Worm (Caenorhabditis elegans) whole organism, young adult: ENCODE data around the gene lin-14.

Experiments used
- B0035.1 ChIP-seq: sonication (generic microtip); optimal IDR thresholded peaks from 2 replicates; lab custom pipeline; 2016; ENCODE audit warnings: missing genetic modification characterization, mild to moderate bottlenecking, missing compliant biosample characterization, missing genotype, missing genetic modification reagents
- B0336.3 ChIP-seq: fragments of 200-800 bp; sonication (Bioruptor generic); IDR thresholded peaks from 2 replicates; pipeline ENCODE4 v1.3.6; 2022; ENCODE audit warnings: missing genetic modification characterization, missing compliant biosample characterization
- C06A6.2 ChIP-seq: fragments of 200-800 bp; sonication (Bioruptor generic); conservative IDR thresholded peaks from 2 replicates; pipeline ENCODE4 v1.3.6; 2022; ENCODE audit warnings: missing genetic modification characterization, missing compliant biosample characterization
- D2030.7 ChIP-seq: fragments of 200-800 bp; sonication (Bioruptor generic); IDR thresholded peaks from 2 replicates; pipeline ENCODE4 v1.3.6; 2022; ENCODE audit warnings: missing genetic modification reagents, missing genetic modification characterization, missing compliant biosample characterization
- F23B12.7 ChIP-seq: sonication (generic microtip); optimal IDR thresholded peaks from 2 replicates; lab custom pipeline; 2017; ENCODE audit warnings: missing genetic modification characterization, mild to moderate bottlenecking, missing compliant biosample characterization, antibody characterized with exemption, moderate library complexity; ENCODE audit not compliant: insufficient read depth
- F49E8.2 ChIP-seq: sonication (generic microtip); optimal IDR thresholded peaks from 3 replicates; lab custom pipeline; 2017; ENCODE audit warnings: missing genetic modification characterization, mild to moderate bottlenecking, missing compliant biosample characterization, antibody characterized with exemption, moderate library complexity; ENCODE audit not compliant: insufficient read depth
- K12H6.12 ChIP-seq: fragments of 200-800 bp; sonication (Bioruptor generic); optimal IDR thresholded peaks from 2 replicates; lab custom pipeline; 2018; ENCODE audit warnings: mild to moderate bottlenecking, missing genetic modification characterization, missing compliant biosample characterization
- Y53G8AR.9 ChIP-seq: fragments of 200-800 bp; sonication (Bioruptor generic); conservative IDR thresholded peaks from 2 replicates; pipeline ENCODE4 v1.3.6; 2022; ENCODE audit warnings: missing genetic modification reagents, missing genetic modification characterization, missing compliant biosample characterization
- Y67H2A.10 ChIP-seq: fragments of 200-800 bp; sonication (Bioruptor generic); conservative IDR thresholded peaks from 2 replicates; pipeline ENCODE4 v1.3.6; 2022; ENCODE audit warnings: missing genetic modification reagents, missing genetic modification characterization, missing compliant biosample characterization
- aptf-3 ChIP-seq: fragments of 200-800 bp; sonication (Bioruptor generic); IDR thresholded peaks from 2 replicates; pipeline ENCODE4 v1.3.6; 2022; ENCODE audit warnings: missing genetic modification characterization, missing compliant biosample characterization
- bed-2 ChIP-seq: fragments of 200-800 bp; sonication (Bioruptor generic); IDR thresholded peaks from 2 replicates; pipeline ENCODE4 v1.3.6; 2022; ENCODE audit warnings: missing genetic modification reagents, missing genetic modification characterization, missing compliant biosample characterization
- ceh-27 ChIP-seq: fragments of 200-800 bp; sonication (Bioruptor generic); optimal IDR thresholded peaks from 2 replicates; lab custom pipeline; 2018; ENCODE audit warnings: mild to moderate bottlenecking, missing genetic modification characterization, moderate library complexity, missing compliant biosample characterization
- ceh-40 ChIP-seq: fragments of 200-800 bp; sonication (Bioruptor generic); IDR thresholded peaks from 2 replicates; pipeline ENCODE4 v1.3.6; 2022; ENCODE audit warnings: missing genetic modification characterization, missing compliant biosample characterization
- ceh-91 ChIP-seq: fragments of 200-800 bp; sonication (Bioruptor generic); IDR thresholded peaks from 2 replicates; pipeline ENCODE4 v1.3.6; 2022; ENCODE audit warnings: missing genetic modification reagents, missing genetic modification characterization, missing compliant biosample characterization
- die-1 ChIP-seq: sonication (generic microtip); optimal IDR thresholded peaks from 2 replicates; lab custom pipeline; 2016; ENCODE audit warnings: missing genotype, mild to moderate bottlenecking, missing genetic modification characterization, missing compliant biosample characterization
- dox-1 ChIP-seq: fragments of 200-800 bp; sonication (Bioruptor generic); IDR thresholded peaks from 2 replicates; pipeline ENCODE4 v1.3.6; 2022; ENCODE audit warnings: missing genetic modification reagents, missing genetic modification characterization, missing compliant biosample characterization
- dpl-1 ChIP-seq: fragments of 150-350 bp; optimal IDR thresholded peaks from 2 replicates; lab custom pipeline; 2014; ENCODE audit warnings: missing biosample characterization, missing genetic modification reagents, missing genetic modification characterization
- egl-18 ChIP-seq: fragments of 200-800 bp; sonication (Bioruptor generic); IDR thresholded peaks from 2 replicates; pipeline ENCODE4 v1.3.6; 2022; ENCODE audit warnings: missing genetic modification reagents, missing genetic modification characterization, missing compliant biosample characterization
- egl-44 ChIP-seq: fragments of 200-800 bp; sonication (Bioruptor generic); IDR thresholded peaks from 2 replicates; pipeline ENCODE4 v1.3.6; 2022; ENCODE audit warnings: missing genetic modification reagents, missing genetic modification characterization, missing compliant biosample characterization
- ets-4 ChIP-seq: fragments of 200-800 bp; sonication (Bioruptor generic); optimal IDR thresholded peaks from 2 replicates; lab custom pipeline; 2018; ENCODE audit warnings: mild to moderate bottlenecking, missing genetic modification characterization, missing compliant biosample characterization
- gei-17 ChIP-seq: fragments of 200-800 bp; sonication (Bioruptor generic); optimal IDR thresholded peaks from 2 replicates; lab custom pipeline; 2018; ENCODE audit warnings: mild to moderate bottlenecking, missing genetic modification characterization, missing compliant biosample characterization
- him-1 ChIP-seq: sonication (generic microtip); optimal IDR thresholded peaks from 2 replicates; lab custom pipeline; 2016; ENCODE audit warnings: missing genotype, missing genetic modification reagents, missing genetic modification characterization, missing compliant biosample characterization
- lir-1 ChIP-seq: fragments of 200-800 bp; sonication (Bioruptor generic); conservative IDR thresholded peaks from 2 replicates; pipeline ENCODE4 v1.3.6; 2022; ENCODE audit warnings: missing genetic modification reagents, missing genetic modification characterization, missing compliant biosample characterization
- madf-10 ChIP-seq: sonication (generic microtip); optimal IDR thresholded peaks from 2 replicates; lab custom pipeline; 2016; ENCODE audit warnings: mild to moderate bottlenecking, missing genetic modification characterization, missing compliant biosample characterization
- mxl-1 ChIP-seq: sonication (generic microtip); optimal IDR thresholded peaks from 2 replicates; lab custom pipeline; 2016; ENCODE audit warnings: missing genetic modification characterization, missing compliant biosample characterization
- nfyb-1 ChIP-seq: fragments of 200-800 bp; sonication (Bioruptor generic); IDR thresholded peaks from 2 replicates; pipeline ENCODE4 v1.3.6; 2022; ENCODE audit warnings: missing genetic modification reagents, missing genetic modification characterization, missing compliant biosample characterization
- nhr-80 ChIP-seq: sonication (generic microtip); optimal IDR thresholded peaks from 2 replicates; lab custom pipeline; 2016; ENCODE audit warnings: missing genetic modification characterization, missing compliant biosample characterization
- pha-4 ChIP-seq: fragments of 150-350 bp; sonication (generic microtip); optimal IDR thresholded peaks from 2 replicates; lab custom pipeline; 2014; ENCODE audit warnings: missing biosample characterization, missing genetic modification reagents, missing genetic modification characterization
- rcor-1 ChIP-seq: fragments of 200-800 bp; sonication (Bioruptor generic); IDR thresholded peaks from 2 replicates; pipeline ENCODE4 v1.3.6; 2022; ENCODE audit warnings: missing genetic modification reagents, missing genetic modification characterization, missing compliant biosample characterization
- rec-8 ChIP-seq, 2 experiments: sonication (generic microtip); optimal IDR thresholded peaks; 2 replicates each; lab custom pipeline; 2016; ENCODE audit warnings: mild to moderate bottlenecking in 2 of 2, missing genetic modification characterization in 2 of 2, missing genetic modification reagents in 2 of 2, missing genotype in 2 of 2, missing biosample characterization in 1 of 2, missing compliant biosample characterization in 1 of 2, moderate library complexity in 1 of 2
- repo-1 ChIP-seq: sonication (generic microtip); optimal IDR thresholded peaks from 2 replicates; lab custom pipeline; 2017; ENCODE audit warnings: mild to moderate bottlenecking, missing genetic modification characterization, missing compliant biosample characterization
- rpc-1 ChIP-seq, 2 experiments: fragments of 150-350 bp in 1 of 2; sonication (generic microtip) in 1 of 2; optimal IDR thresholded peaks; 2 replicates each; lab custom pipeline; 2014 to 2018; ENCODE audit warnings: missing biosample characterization in 1 of 2, missing genetic modification characterization in 1 of 2, missing genetic modification reagents in 1 of 2, missing genotype in 1 of 2
- sea-2 ChIP-seq: fragments of 200-800 bp; sonication (Bioruptor generic); IDR thresholded peaks from 2 replicates; pipeline ENCODE4 v1.3.6; 2022; ENCODE audit warnings: missing genetic modification characterization, missing compliant biosample characterization
- snpc-1.3 ChIP-seq: sonication (generic microtip); optimal IDR thresholded peaks from 2 replicates; lab custom pipeline; 2017; ENCODE audit warnings: missing genetic modification characterization, mild to moderate bottlenecking, missing compliant biosample characterization, antibody characterized with exemption, moderate library complexity, missing genotype, missing genetic modification reagents; ENCODE audit not compliant: insufficient read depth
- snpc-3.4 ChIP-seq: sonication (generic microtip); optimal IDR thresholded peaks from 2 replicates; lab custom pipeline; 2017; ENCODE audit warnings: missing genetic modification characterization, mild to moderate bottlenecking, missing compliant biosample characterization, antibody characterized with exemption, moderate library complexity, missing genotype, missing genetic modification reagents
- sptf-2 ChIP-seq: fragments of 200-800 bp; sonication (Bioruptor generic); optimal IDR thresholded peaks from 2 replicates; lab custom pipeline; 2018; ENCODE audit warnings: mild to moderate bottlenecking, missing genetic modification characterization, missing compliant biosample characterization
- unc-62 ChIP-seq: fragments of 150-350 bp; optimal IDR thresholded peaks from 2 replicates; lab custom pipeline; 2014; ENCODE audit warnings: missing biosample characterization, missing genetic modification reagents, missing genetic modification characterization
- zfh-2 ChIP-seq: fragments of 200-800 bp; sonication (Bioruptor generic); conservative IDR thresholded peaks from 2 replicates; pipeline ENCODE4 v1.3.6; 2022; ENCODE audit warnings: missing genetic modification reagents, missing genetic modification characterization, missing compliant biosample characterization
- ztf-28 ChIP-seq: fragments of 200-800 bp; sonication (Bioruptor generic); IDR thresholded peaks from 2 replicates; pipeline ENCODE4 v1.3.6; 2022; ENCODE audit warnings: missing genetic modification reagents, missing genetic modification characterization, missing compliant biosample characterization
- ztf-3 ChIP-seq: fragments of 200-800 bp; sonication (Bioruptor generic); optimal IDR thresholded peaks from 2 replicates; lab custom pipeline; 2018; ENCODE audit warnings: mild to moderate bottlenecking, missing genetic modification characterization, missing compliant biosample characterization
- ztf-6 ChIP-seq: fragments of 200-800 bp; sonication (Bioruptor generic); IDR thresholded peaks from 2 replicates; pipeline ENCODE4 v1.3.6; 2022; ENCODE audit warnings: missing genetic modification reagents, missing genetic modification characterization, missing compliant biosample characterization

lin-14 gene

ce11 chrX:11515381-11515780 is 50.0 kb downstream of the lin-14 start (continued):
- TF ChIP-seq nfyb-1 = no peak
- TF ChIP-seq zfh-2 (GFP tag; lab: Robert Waterston, UW) = 0 out of 2 replicates have a peak, but pooled peaks have one; percentile 13
- TF ChIP-seq Y53G8AR.9 (GFP tag; lab: Robert Waterston, UW) = peak; percentile 44; the same call in 1 of the 2 replicates
- TF ChIP-seq rec-8 (tag; optimal IDR thresholded peaks at IDR 0.05; lab: Kevin White, UChicago) = no peak
- TF ChIP-seq sptf-2 (GFP tag; lab: Kevin White, UChicago) = no peak
- peak; percentile 2 for TF ChIP-seq madf-10 (tag; lab: Kevin White, UChicago)
- TF ChIP-seq ztf-28 = no peak
- peak; percentile 69; the same call in 1 of the 2 replicates for TF ChIP-seq egl-44 (GFP tag; lab: Robert Waterston, UW)
- TF ChIP-seq ets-4 (GFP tag; lab: Kevin White, UChicago) = peak; percentile 96
- no peak for TF ChIP-seq snpc-1.3 (tag; lab: Kevin White, UChicago)
- no peak for TF ChIP-seq rpc-1 (optimal IDR thresholded peaks at IDR 0.05; lab: Kevin White, UChicago)
- TF ChIP-seq rpc-1 (tag; optimal IDR thresholded peaks at IDR 0.05; lab: Kevin White, UChicago) = no peak
- no peak for TF ChIP-seq ceh-27 (GFP tag; lab: Kevin White, UChicago)
- TF ChIP-seq lir-1 (GFP tag; lab: Robert Waterston, UW) = no peak
- TF ChIP-seq egl-18 = no peak
- TF ChIP-seq pha-4 = peak; percentile 75
- TF ChIP-seq gei-17 = no peak
- no peak for TF ChIP-seq F49E8.2
- TF ChIP-seq D2030.7 (GFP tag; lab: Robert Waterston, UW) = no peak
- TF ChIP-seq ceh-40 (GFP tag; lab: Robert Waterston, UW) = no peak
- no peak for TF ChIP-seq die-1 (tag; lab: Kevin White, UChicago)
- no peak for TF ChIP-seq F23B12.7 (tag; lab: Kevin White, UChicago)
- no peak for TF ChIP-seq C06A6.2
- no peak for TF ChIP-seq ztf-6 (GFP tag; lab: Robert Waterston, UW)
- TF ChIP-seq bed-2 (GFP tag; lab: Robert Waterston, UW) = no peak
- TF ChIP-seq B0035.1 (tag; lab: Kevin White, UChicago) = no peak
- TF ChIP-seq rcor-1 = no peak
- no peak for TF ChIP-seq K12H6.12 (tag; lab: Kevin White, UChicago)
- no peak for TF ChIP-seq sea-2 (GFP tag; lab: Robert Waterston, UW)
- no peak for TF ChIP-seq him-1 (tag; lab: Kevin White, UChicago)
- TF ChIP-seq ztf-3 (GFP tag; lab: Kevin White, UChicago) = no peak
- no peak for TF ChIP-seq dpl-1 (GFP tag; lab: Kevin White, UChicago)
- TF ChIP-seq B0336.3 (GFP tag; lab: Robert Waterston, UW) = no peak
- no peak for TF ChIP-seq repo-1 (tag; lab: Kevin White, UChicago)
- no peak for TF ChIP-seq mxl-1
- no peak for TF ChIP-seq ceh-91 (GFP tag; lab: Robert Waterston, UW)
- TF ChIP-seq unc-62 (GFP tag; lab: Kevin White, UChicago) = peak; percentile 60
- TF ChIP-seq dox-1 (GFP tag; lab: Robert Waterston, UW) = peak; percentile 73
- TF ChIP-seq snpc-3.4 (tag; lab: Kevin White, UChicago) = no peak

DNA sequence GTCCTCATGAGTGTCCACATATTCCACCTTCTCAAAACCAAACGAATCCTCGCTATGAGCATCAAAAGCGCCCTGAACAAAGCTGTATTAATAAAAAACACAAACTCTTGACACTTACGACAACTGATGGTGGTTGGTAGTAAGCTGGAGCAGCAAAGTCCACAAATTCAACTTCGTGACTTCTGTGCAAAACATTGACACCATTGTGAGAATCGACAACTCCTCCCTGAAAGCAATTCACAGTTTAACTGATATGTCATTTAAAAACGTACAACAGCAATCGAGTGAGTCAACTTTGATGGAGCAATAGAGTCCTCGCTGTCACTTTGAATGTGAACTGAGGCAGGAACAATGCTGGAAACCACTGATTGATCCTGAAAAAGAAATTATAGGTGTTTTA is 52.1 kb downstream of the lin-14 start:
- TF ChIP-seq Y67H2A.10 (GFP tag; lab: Robert Waterston, UW) = no peak
- TF ChIP-seq nhr-80 (tag; lab: Kevin White, UChicago) = peak; percentile 33
- TF ChIP-seq aptf-3 (GFP tag; lab: Robert Waterston, UW) = no peak
